Worm (Caenorhabditis elegans) whole organism, young adult: Measurements from ENCODE around the gene bli-2.
A peak's percentile ranks its signal among the peaks of the same experiment; 100 is the strongest.
"Not testable (repeated sequence)": the region's sequence is repeated elsewhere in the genome, so short reads cannot be mapped to it uniquely, and the experiment has no call there.

ENCODE experiments used
- B0336.3 ChIP-seq: fragments of 200-800 bp; sonication (Bioruptor generic); IDR thresholded peaks from 2 replicates; pipeline ENCODE4 v1.3.6; 2022; ENCODE audit warnings: missing genetic modification characterization, missing compliant biosample characterization
- C06A6.2 ChIP-seq: fragments of 200-800 bp; sonication (Bioruptor generic); conservative IDR thresholded peaks from 2 replicates; pipeline ENCODE4 v1.3.6; 2022; ENCODE audit warnings: missing genetic modification characterization, missing compliant biosample characterization
- F39B2.1 ChIP-seq: fragments of 200-800 bp; sonication (Bioruptor generic); IDR thresholded peaks from 2 replicates; pipeline ENCODE4 v1.3.6; 2022; ENCODE audit warnings: missing genetic modification reagents, missing genetic modification characterization, missing compliant biosample characterization
- F57A8.1 ChIP-seq: fragments of 200-800 bp; sonication (Bioruptor generic); optimal IDR thresholded peaks from 2 replicates; lab custom pipeline; 2018; ENCODE audit warnings: mild to moderate bottlenecking, missing genetic modification characterization, moderate library complexity, missing compliant biosample characterization
- F57C9.4 ChIP-seq: sonication (generic microtip); optimal IDR thresholded peaks from 2 replicates; lab custom pipeline; 2017; ENCODE audit warnings: mild to moderate bottlenecking, missing genetic modification characterization, missing compliant biosample characterization
- T26A5.8 ChIP-seq: sonication (generic microtip); optimal IDR thresholded peaks from 2 replicates; lab custom pipeline; 2016; ENCODE audit warnings: missing genetic modification characterization, missing compliant biosample characterization
- Y56A3A.18 ChIP-seq: fragments of 200-800 bp; sonication (Bioruptor generic); IDR thresholded peaks from 2 replicates; pipeline ENCODE4 v1.3.6; 2022; ENCODE audit warnings: missing genetic modification reagents, missing genetic modification characterization, missing compliant biosample characterization
- Y67H2A.10 ChIP-seq: fragments of 200-800 bp; sonication (Bioruptor generic); conservative IDR thresholded peaks from 2 replicates; pipeline ENCODE4 v1.3.6; 2022; ENCODE audit warnings: missing genetic modification reagents, missing genetic modification characterization, missing compliant biosample characterization
- Y79H2A.3 ChIP-seq: fragments of 200-800 bp; sonication (Bioruptor generic); conservative IDR thresholded peaks from 2 replicates; pipeline ENCODE4 v1.3.6; 2022; ENCODE audit warnings: missing genetic modification reagents, missing genetic modification characterization, missing compliant biosample characterization
- Y95B8A.8 ChIP-seq: fragments of 200-800 bp; sonication (Bioruptor generic); IDR thresholded peaks from 2 replicates; pipeline ENCODE4 v1.3.6; 2022; ENCODE audit warnings: missing genetic modification reagents, missing genetic modification characterization, missing compliant biosample characterization
- atf-7 ChIP-seq: sonication (generic microtip); optimal IDR thresholded peaks from 2 replicates; lab custom pipeline; 2017; ENCODE audit warnings: mild to moderate bottlenecking, missing genetic modification characterization, missing compliant biosample characterization
- athp-1 ChIP-seq: sonication (generic microtip); optimal IDR thresholded peaks from 2 replicates; lab custom pipeline; 2017; ENCODE audit warnings: mild to moderate bottlenecking, missing genetic modification characterization, missing compliant biosample characterization
- attf-3 ChIP-seq: fragments of 200-800 bp; sonication (Bioruptor generic); conservative IDR thresholded peaks from 2 replicates; pipeline ENCODE4 v1.3.6; 2022; ENCODE audit warnings: missing genetic modification reagents, missing genetic modification characterization, missing compliant biosample characterization
- cebp-1 ChIP-seq, 2 experiments: fragments of 200-800 bp in 1 of 2; sonication (Bioruptor generic) in 1 of 2; sonication (generic microtip) in 1 of 2; IDR thresholded peaks in 1 of 2; optimal IDR thresholded peaks in 1 of 2; 2 replicates each; pipeline versions ENCODE4 v1.3.6 to Lab custom; 2017 to 2022; ENCODE audit warnings: missing compliant biosample characterization in 2 of 2, missing genetic modification characterization in 2 of 2, mild to moderate bottlenecking in 1 of 2, missing genetic modification reagents in 1 of 2, moderate library complexity in 1 of 2
- ceh-100 ChIP-seq: fragments of 200-800 bp; sonication (Bioruptor generic); IDR thresholded peaks from 2 replicates; pipeline ENCODE4 v1.3.6; 2022; ENCODE audit warnings: missing genetic modification reagents, missing genetic modification characterization, missing compliant biosample characterization
- ceh-27 ChIP-seq: fragments of 200-800 bp; sonication (Bioruptor generic); optimal IDR thresholded peaks from 2 replicates; lab custom pipeline; 2018; ENCODE audit warnings: mild to moderate bottlenecking, missing genetic modification characterization, moderate library complexity, missing compliant biosample characterization
- ceh-58 ChIP-seq: fragments of 200-800 bp; sonication (Bioruptor generic); IDR thresholded peaks from 2 replicates; pipeline ENCODE4 v1.3.6; 2022; ENCODE audit warnings: missing genetic modification characterization, missing compliant biosample characterization
- ceh-91 ChIP-seq: fragments of 200-800 bp; sonication (Bioruptor generic); IDR thresholded peaks from 2 replicates; pipeline ENCODE4 v1.3.6; 2022; ENCODE audit warnings: missing genetic modification reagents, missing genetic modification characterization, missing compliant biosample characterization
- dox-1 ChIP-seq: fragments of 200-800 bp; sonication (Bioruptor generic); IDR thresholded peaks from 2 replicates; pipeline ENCODE4 v1.3.6; 2022; ENCODE audit warnings: missing genetic modification reagents, missing genetic modification characterization, missing compliant biosample characterization
- ekl-4 ChIP-seq: fragments of 200-800 bp; sonication (Bioruptor generic); IDR thresholded peaks from 2 replicates; pipeline ENCODE4 v1.3.6; 2022; ENCODE audit warnings: missing genetic modification reagents, missing genetic modification characterization, missing compliant biosample characterization
- ets-4 ChIP-seq: fragments of 200-800 bp; sonication (Bioruptor generic); optimal IDR thresholded peaks from 2 replicates; lab custom pipeline; 2018; ENCODE audit warnings: mild to moderate bottlenecking, missing genetic modification characterization, missing compliant biosample characterization
- him-1 ChIP-seq: sonication (generic microtip); optimal IDR thresholded peaks from 2 replicates; lab custom pipeline; 2016; ENCODE audit warnings: missing genotype, missing genetic modification reagents, missing genetic modification characterization, missing compliant biosample characterization
- hmg-1.2 ChIP-seq: fragments of 200-800 bp; sonication (Bioruptor generic); IDR thresholded peaks from 2 replicates; pipeline ENCODE4 v1.3.6; 2022; ENCODE audit warnings: missing genetic modification reagents, missing genetic modification characterization, missing compliant biosample characterization
- hrde-1 ChIP-seq: sonication (generic microtip); optimal IDR thresholded peaks from 2 replicates; lab custom pipeline; 2016; ENCODE audit warnings: missing genetic modification characterization, mild to moderate bottlenecking, missing compliant biosample characterization, moderate library complexity, missing genotype, missing genetic modification reagents, borderline replicate concordance
- lag-1 ChIP-seq: fragments of 200-800 bp; sonication (Bioruptor generic); IDR thresholded peaks from 2 replicates; pipeline ENCODE4 v1.3.6; 2022; ENCODE audit warnings: missing genetic modification reagents, missing genetic modification characterization, missing compliant biosample characterization
- let-526 ChIP-seq: fragments of 200-800 bp; sonication (Bioruptor generic); IDR thresholded peaks from 2 replicates; pipeline ENCODE4 v1.3.6; 2022; ENCODE audit warnings: missing genetic modification reagents, missing genetic modification characterization, missing compliant biosample characterization
- lin-35 ChIP-seq, 3 experiments: fragments of 150-350 bp in 2 of 3; sonication (generic microtip) in 1 of 3; optimal IDR thresholded peaks; 2 replicates each; lab custom pipeline; 2014 to 2018; ENCODE audit warnings: missing biosample characterization in 3 of 3, missing genetic modification characterization in 3 of 3, missing genetic modification reagents in 3 of 3
- lir-1 ChIP-seq: fragments of 200-800 bp; sonication (Bioruptor generic); conservative IDR thresholded peaks from 2 replicates; pipeline ENCODE4 v1.3.6; 2022; ENCODE audit warnings: missing genetic modification reagents, missing genetic modification characterization, missing compliant biosample characterization
- madf-10 ChIP-seq: sonication (generic microtip); optimal IDR thresholded peaks from 2 replicates; lab custom pipeline; 2016; ENCODE audit warnings: mild to moderate bottlenecking, missing genetic modification characterization, missing compliant biosample characterization
- mcd-1 ChIP-seq: fragments of 200-800 bp; sonication (Bioruptor generic); IDR thresholded peaks from 2 replicates; pipeline ENCODE4 v1.3.6; 2022; ENCODE audit warnings: missing genetic modification reagents, missing genetic modification characterization, missing compliant biosample characterization
- nfya-1 ChIP-seq: sonication (generic microtip); optimal IDR thresholded peaks from 2 replicates; lab custom pipeline; 2017; ENCODE audit warnings: antibody characterized with exemption, missing compliant biosample characterization, missing genetic modification characterization, borderline replicate concordance; ENCODE audit not compliant: insufficient read depth
- nfyb-1 ChIP-seq: fragments of 200-800 bp; sonication (Bioruptor generic); IDR thresholded peaks from 2 replicates; pipeline ENCODE4 v1.3.6; 2022; ENCODE audit warnings: missing genetic modification reagents, missing genetic modification characterization, missing compliant biosample characterization
- nhr-27 ChIP-seq: fragments of 200-800 bp; sonication (Bioruptor generic); optimal IDR thresholded peaks from 2 replicates; lab custom pipeline; 2018; ENCODE audit warnings: mild to moderate bottlenecking, missing genetic modification characterization, moderate library complexity, missing compliant biosample characterization
- nhr-80 ChIP-seq: sonication (generic microtip); optimal IDR thresholded peaks from 2 replicates; lab custom pipeline; 2016; ENCODE audit warnings: missing genetic modification characterization, missing compliant biosample characterization
- nhr-90 ChIP-seq: sonication (generic microtip); optimal IDR thresholded peaks from 2 replicates; lab custom pipeline; 2016; ENCODE audit warnings: missing genotype, mild to moderate bottlenecking, missing genetic modification characterization, missing compliant biosample characterization
- repo-1 ChIP-seq: sonication (generic microtip); optimal IDR thresholded peaks from 2 replicates; lab custom pipeline; 2017; ENCODE audit warnings: mild to moderate bottlenecking, missing genetic modification characterization, missing compliant biosample characterization
- somi-1 ChIP-seq: fragments of 200-800 bp; sonication (Bioruptor generic); optimal IDR thresholded peaks from 2 replicates; lab custom pipeline; 2018; ENCODE audit warnings: mild to moderate bottlenecking, missing genetic modification characterization, missing compliant biosample characterization
- unc-62 ChIP-seq: fragments of 150-350 bp; optimal IDR thresholded peaks from 2 replicates; lab custom pipeline; 2014; ENCODE audit warnings: missing biosample characterization, missing genetic modification reagents, missing genetic modification characterization
- zim-3 ChIP-seq: sonication (generic microtip); optimal IDR thresholded peaks from 2 replicates; lab custom pipeline; 2017; ENCODE audit warnings: mild to moderate bottlenecking, missing genetic modification characterization, moderate library complexity, missing compliant biosample characterization
- ztf-28 ChIP-seq: fragments of 200-800 bp; sonication (Bioruptor generic); IDR thresholded peaks from 2 replicates; pipeline ENCODE4 v1.3.6; 2022; ENCODE audit warnings: missing genetic modification reagents, missing genetic modification characterization, missing compliant biosample characterization
- ztf-6 ChIP-seq: fragments of 200-800 bp; sonication (Bioruptor generic); IDR thresholded peaks from 2 replicates; pipeline ENCODE4 v1.3.6; 2022; ENCODE audit warnings: missing genetic modification reagents, missing genetic modification characterization, missing compliant biosample characterization

bli-2 gene

DNA sequence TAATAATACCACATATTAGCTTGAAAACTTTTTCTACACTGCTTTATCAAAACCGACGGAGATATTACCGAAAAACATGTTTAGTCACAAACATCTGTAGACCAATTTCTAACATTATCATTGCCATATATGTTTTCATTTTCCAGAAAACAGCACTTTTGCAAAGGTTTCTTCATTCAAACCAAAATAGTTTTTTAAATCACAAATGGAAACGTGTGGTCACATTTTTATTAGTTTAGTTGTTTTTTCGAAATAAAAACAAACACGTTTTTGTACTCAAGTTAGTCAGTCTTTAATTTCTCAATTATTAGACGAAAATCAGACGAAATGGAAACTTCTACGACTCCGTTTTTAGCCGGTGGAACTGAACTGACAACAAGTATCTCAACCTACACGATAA is 14.2 kb downstream of the bli-2 start, which contains the start of gene F59E12.3:
Gene F59E12.3 (plus strand): TSS at position 301 of the 400 bp plus-strand sequence.
- TF ChIP-seq unc-62 (no peak), him-1 (tag; lab: Kevin White, UChicago) (no peak), Y79H2A.3 (GFP tag; lab: Robert Waterston, UW) (no peak), lin-35 (GFP tag; optimal IDR thresholded peaks at IDR 0.05; lab: Kevin White, UChicago) (no peak), dox-1 (GFP tag; lab: Robert Waterston, UW) (no peak), nhr-27 (tag; lab: Kevin White, UChicago) (no peak), hrde-1 (tag; lab: Kevin White, UChicago) (no peak), T26A5.8 (tag; lab: Kevin White, UChicago) (no peak), atf-7 (no peak), let-526 (GFP tag; lab: Robert Waterston, UW) (no peak), somi-1 (GFP tag; lab: Kevin White, UChicago) (no peak), Y95B8A.8 (no peak)
- TF ChIP-seq, all 124 proteins: peak for 0

DNA sequence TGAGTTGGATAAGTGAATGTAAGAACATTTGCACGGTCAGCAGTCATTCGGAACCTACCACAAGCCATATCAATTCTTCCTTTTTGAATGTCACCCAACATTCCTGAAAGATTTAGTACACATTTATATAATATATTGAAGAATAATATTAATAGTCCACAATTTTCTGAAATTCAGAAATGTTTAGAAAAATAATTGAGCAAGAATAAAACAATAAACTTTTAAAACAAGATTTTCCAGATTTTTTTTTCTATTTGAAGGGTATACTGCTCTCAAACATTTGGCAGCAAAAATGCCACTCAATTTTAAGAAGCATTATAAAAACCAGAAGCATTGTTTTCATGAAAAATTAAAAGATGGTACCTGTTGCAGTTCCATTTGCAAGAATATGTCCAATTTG is 15.4 kb downstream of the bli-2 start, which contains the start of gene F59E12.8:
Gene F59E12.8 (minus strand): TSS at position 101 of the 400 bp plus-strand sequence.
- no peak for TF ChIP-seq nhr-80 (tag; lab: Kevin White, UChicago)
- TF ChIP-seq ekl-4 (GFP tag; lab: Robert Waterston, UW) = no peak
- no peak for TF ChIP-seq ets-4 (GFP tag; lab: Kevin White, UChicago)
- TF ChIP-seq ceh-27 (GFP tag; lab: Kevin White, UChicago) = no peak
- TF ChIP-seq madf-10 (tag; lab: Kevin White, UChicago) = no peak
- TF ChIP-seq, all 124 proteins: peak for 0

- no peak for TF ChIP-seq ztf-28 (GFP tag; lab: Robert Waterston, UW)
- TF ChIP-seq hmg-1.2 (GFP tag; lab: Robert Waterston, UW) = no peak
- TF ChIP-seq F39B2.1 = no peak
- TF ChIP-seq repo-1 (tag; lab: Kevin White, UChicago) = no peak
- TF ChIP-seq attf-3 (GFP tag; lab: Robert Waterston, UW) = peak; percentile 87
- no peak for TF ChIP-seq nfya-1 (tag; lab: Kevin White, UChicago)
These were observed 18.8 kb downstream of the bli-2 start for ce11 chrII:5633453-5633852.

DNA sequence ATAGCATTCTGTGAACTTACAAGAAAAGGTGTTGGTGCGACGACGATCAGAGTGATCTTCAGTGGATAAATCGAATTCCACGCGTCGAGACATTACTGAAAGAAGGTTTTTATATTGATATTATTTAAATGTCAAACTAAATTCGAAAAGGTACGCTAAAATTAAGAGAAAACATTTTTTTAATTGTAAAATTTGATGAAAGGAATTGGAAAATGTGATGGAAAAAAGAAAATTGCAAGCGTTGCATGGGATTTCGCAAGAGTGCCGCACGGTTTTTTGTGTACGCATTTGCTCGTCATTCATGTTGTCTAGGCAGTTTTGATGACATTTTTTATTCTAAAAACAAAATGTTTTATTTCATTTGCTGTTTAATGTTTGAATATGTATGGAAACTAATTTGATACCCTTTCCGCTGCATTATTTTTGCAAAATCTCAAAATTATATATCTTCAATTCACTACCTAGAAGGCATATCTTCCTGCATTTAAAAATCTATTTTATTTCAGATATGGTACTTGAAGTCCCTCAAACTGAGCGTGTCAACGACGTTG is 21.3 kb downstream of the bli-2 start, which contains the start of the genes F59E12.6 and npl-4.1:
Gene F59E12.6 (minus strand): TSS at position 101 of the 551 bp plus-strand sequence.
Gene npl-4.1 (plus strand): TSS at position 501 of the 551 bp plus-strand sequence.
- not testable (repeated sequence) for TF ChIP-seq ceh-58; B0336.3; Y67H2A.10 (GFP tag; lab: Robert Waterston, UW)
- TF ChIP-seq, all 124 proteins: peak for 0; not testable (repeated sequence) for 124

- TF ChIP-seq cebp-1 (GFP tag; IDR thresholded peaks at IDR 0.05; lab: Robert Waterston, UW) (no peak), cebp-1 (tag; optimal IDR thresholded peaks at IDR 0.05; lab: Kevin White, UChicago) (no peak), nhr-90 (tag; lab: Kevin White, UChicago) (no peak), ceh-91 (GFP tag; lab: Robert Waterston, UW) (no peak), Y56A3A.18 (GFP tag; lab: Robert Waterston, UW) (no peak), zim-3 (tag; lab: Kevin White, UChicago) (no peak), C06A6.2 (GFP tag; lab: Robert Waterston, UW) (no peak), F57C9.4 (tag; lab: Kevin White, UChicago) (no peak), F57A8.1 (GFP tag; lab: Kevin White, UChicago) (no peak), mcd-1 (GFP tag; lab: Robert Waterston, UW) (no peak), madf-10 (tag; lab: Kevin White, UChicago) (no peak), nfyb-1 (GFP tag; lab: Robert Waterston, UW) (no peak), athp-1 (tag; lab: Kevin White, UChicago) (no peak), lag-1 (no peak), nfya-1 (tag; lab: Kevin White, UChicago) (no peak), ceh-100 (GFP tag; lab: Robert Waterston, UW) (no peak), ztf-6 (GFP tag; lab: Robert Waterston, UW) (no peak), lir-1 (GFP tag; lab: Robert Waterston, UW) (no peak)
These were observed 23.9 kb downstream of the bli-2 start, which contains the start of gene F59E12.15 for ce11 chrII:5628326-5628818. F59E12.15 (minus strand) TSS chrII:5628376.
